Worm (Caenorhabditis elegans) whole organism, early embryonic: ENCODE results near the gene C28H8.3.

ENCODE experiments used
- B0310.2 ChIP-seq: sonication (generic microtip); optimal IDR thresholded peaks from 2 replicates; lab custom pipeline; 2016; ENCODE audit warnings: mild to moderate bottlenecking, missing genetic modification characterization, missing compliant biosample characterization
- F13C5.2 ChIP-seq: sonication (generic microtip); optimal IDR thresholded peaks from 2 replicates; lab custom pipeline; 2017; ENCODE audit warnings: mild to moderate bottlenecking, missing genetic modification characterization, inconsistent platforms, missing compliant biosample characterization
- ama-1 ChIP-seq: fragments of 150-350 bp; optimal IDR thresholded peaks from 2 replicates; lab custom pipeline; 2014
- ceh-36 ChIP-seq: sonication (generic microtip); optimal IDR thresholded peaks from 2 replicates; lab custom pipeline; 2016; ENCODE audit warnings: missing genetic modification characterization, inconsistent platforms, missing compliant biosample characterization
- flt-1 ChIP-seq: fragments of 200-800 bp; sonication (Bioruptor generic); IDR thresholded peaks from 2 replicates; pipeline ENCODE4 v1.3.6; 2022; ENCODE audit warnings: missing genetic modification characterization, missing compliant biosample characterization
- hmbx-1 ChIP-seq: sonication (generic microtip); optimal IDR thresholded peaks from 2 replicates; lab custom pipeline; 2016; ENCODE audit warnings: mild to moderate bottlenecking, missing genetic modification characterization, missing compliant biosample characterization
- hnd-1 ChIP-seq: sonication (generic microtip); optimal IDR thresholded peaks from 2 replicates; lab custom pipeline; 2016; ENCODE audit warnings: missing genetic modification characterization, missing compliant biosample characterization
- pes-1 ChIP-seq: fragments of 200-800 bp; sonication (Bioruptor generic); IDR thresholded peaks from 2 replicates; pipeline ENCODE4 v1.3.6; 2022; ENCODE audit warnings: missing genetic modification reagents, missing genetic modification characterization, missing compliant biosample characterization
- scrt-1 ChIP-seq: fragments of 200-800 bp; sonication (Bioruptor generic); IDR thresholded peaks from 2 replicates; pipeline ENCODE4 v1.3.6; 2022; ENCODE audit warnings: missing genetic modification characterization, missing compliant biosample characterization
- tbx-37 ChIP-seq: fragments of 200-800 bp; sonication (Bioruptor generic); conservative IDR thresholded peaks from 2 replicates; pipeline ENCODE4 v1.3.6; 2022; ENCODE audit warnings: missing genetic modification reagents, missing genetic modification characterization, missing compliant biosample characterization
- tra-4 ChIP-seq: sonication (generic microtip); optimal IDR thresholded peaks from 2 replicates; lab custom pipeline; 2017; ENCODE audit warnings: missing genetic modification characterization, missing compliant biosample characterization

DNA sequence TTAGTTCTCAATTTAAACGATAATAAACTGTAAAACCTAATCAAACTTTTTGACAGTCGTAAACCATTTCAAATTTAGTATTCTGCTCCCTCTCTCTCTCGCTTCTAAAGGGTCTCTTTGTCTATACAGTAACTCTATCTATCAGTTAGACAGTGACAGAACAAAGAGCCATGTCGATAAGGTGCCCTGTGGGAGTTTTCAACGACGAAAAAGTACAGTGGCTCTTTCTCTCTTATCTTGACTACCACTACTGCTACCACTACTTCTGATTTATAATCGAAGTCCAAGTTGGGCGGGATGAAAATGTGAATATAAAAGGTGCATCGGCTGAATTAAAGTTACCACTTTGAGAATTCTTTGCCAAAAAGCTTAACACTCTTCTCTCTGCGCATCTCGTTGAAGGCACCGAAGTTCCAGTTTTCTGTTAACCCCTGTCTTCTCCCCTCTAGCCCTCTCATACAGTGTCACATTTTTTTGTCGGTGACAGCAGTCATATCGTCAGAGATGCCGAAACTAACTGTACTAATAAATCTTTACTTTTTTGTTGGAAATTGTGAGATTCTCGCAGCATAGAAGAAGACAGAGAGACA lies 42.4 kb downstream of the C28H8.3 start:
- no peak for TF ChIP-seq hnd-1
- TF ChIP-seq ceh-36 = no peak
- no peak for TF ChIP-seq scrt-1
- no peak for TF ChIP-seq B0310.2 (tag; lab: Kevin White, UChicago)
- no peak for TF ChIP-seq ama-1 (lab: Kevin White, UChicago)
- TF ChIP-seq pes-1 = no peak
- no peak for TF ChIP-seq hmbx-1
- no peak for TF ChIP-seq F13C5.2 (tag; lab: Kevin White, UChicago)
- TF ChIP-seq tra-4 (tag; lab: Kevin White, UChicago) = no peak
- TF ChIP-seq tbx-37 (GFP tag; lab: Robert Waterston, UW) = no peak
- TF ChIP-seq flt-1 = no peak
